Worm (Caenorhabditis elegans): ENCODE results near the gene K08H2.7.

K08H2.7 gene

ce11 chrX:13224608-13225007, 23.6 kb downstream of the K08H2.7 start, which contains the start of gene skr-19:
Gene skr-19, minus strand, starts transcription at chrX:13224708.
- TF ChIP-seq pax-1 (tag; optimal IDR thresholded peaks at IDR 0.05), result no peak
- no peak for TF ChIP-seq gmeb-2 (tag; optimal IDR thresholded peaks at IDR 0.05)
- TF ChIP-seq unc-3 (GFP tag; conservative IDR thresholded peaks at IDR 0.05), result no peak
- no peak for TF ChIP-seq unc-3 (tag; optimal IDR thresholded peaks at IDR 0.05)
- no peak for TF ChIP-seq elt-2 (tag; optimal IDR thresholded peaks at IDR 0.05)

- TF ChIP-seq fkh-6 (tag; optimal IDR thresholded peaks at IDR 0.05) (no peak), ceh-2 (tag; optimal IDR thresholded peaks at IDR 0.05) (no peak)
Measured at ce11 chrX:13223437-13223836, 24.8 kb downstream of the K08H2.7 start, which contains the start of gene skr-20. Gene skr-20, minus strand, starts transcription at chrX:13223537.

- TF ChIP-seq ceh-48 (tag; optimal IDR thresholded peaks at IDR 0.05) (no peak), elt-4 (tag; optimal IDR thresholded peaks at IDR 0.05) (no peak), fkh-10 (GFP tag; optimal IDR thresholded peaks at IDR 0.05) (no peak), unc-55 (GFP tag; optimal IDR thresholded peaks at IDR 0.05) (no peak), pha-4 (tag; optimal IDR thresholded peaks at IDR 0.05) (no peak), ceh-34 (tag; optimal IDR thresholded peaks at IDR 0.05) (no peak), pag-3 (tag; optimal IDR thresholded peaks at IDR 0.05; ENCODE audit: borderline replicate concordance) (no peak), pat-9 (tag; optimal IDR thresholded peaks at IDR 0.05) (no peak), odd-2 (tag; optimal IDR thresholded peaks at IDR 0.05) (no peak), gmeb-2 (tag; optimal IDR thresholded peaks at IDR 0.05) (no peak), ceh-22 (tag; optimal IDR thresholded peaks at IDR 0.05) (no peak), ceh-30 (tag; optimal IDR thresholded peaks at IDR 0.05) (no peak), ceh-9 (tag; optimal IDR thresholded peaks at IDR 0.05) (no peak), pqm-1 (tag; optimal IDR thresholded peaks at IDR 0.05) (no peak)
Measured at ce11 chrX:13221357-13221756, 26.9 kb downstream of the K08H2.7 start, which contains the start of gene asp-4. Gene asp-4, minus strand, starts transcription at chrX:13221462.

- TF ChIP-seq unc-86 (tag; optimal IDR thresholded peaks at IDR 0.05) (no peak), unc-42 (tag; optimal IDR thresholded peaks at IDR 0.05) (no peak), ceh-6 (GFP tag; optimal IDR thresholded peaks at IDR 0.05) (no peak), ceh-22 (tag; optimal IDR thresholded peaks at IDR 0.05) (no peak), ceh-48 (tag; optimal IDR thresholded peaks at IDR 0.05) (no peak)
Measured at ce11 chrX:13220609-13221008, 27.6 kb downstream of the K08H2.7 start.

- TF ChIP-seq tbx-7 (tag; optimal IDR thresholded peaks at IDR 0.05) (no peak), dve-1 (tag; optimal IDR thresholded peaks at IDR 0.05) (no peak), ceh-31 (tag; optimal IDR thresholded peaks at IDR 0.05) (no peak), lin-11 (tag; optimal IDR thresholded peaks at IDR 0.05) (no peak), lim-6 (tag; optimal IDR thresholded peaks at IDR 0.05) (no peak), fkh-6 (tag; optimal IDR thresholded peaks at IDR 0.05) (no peak), hlh-8 (tag; optimal IDR thresholded peaks at IDR 0.05) (no peak), fax-1 (tag; optimal IDR thresholded peaks at IDR 0.05) (no peak), hlh-30 (tag; optimal IDR thresholded peaks at IDR 0.05; ENCODE audit: insufficient read depth) (no peak), sdc-2 (tag; optimal IDR thresholded peaks at IDR 0.05) (no peak)
Measured at ce11 chrX:13217940-13218339, 30.3 kb downstream of the K08H2.7 start.

ce11 chrX:13216802-13217201, 31.4 kb downstream of the K08H2.7 start, which contains the start of gene R12H7.4:
Gene R12H7.4, plus strand, starts transcription at chrX:13217102.
- no peak for TF ChIP-seq ceh-30 (tag; optimal IDR thresholded peaks at IDR 0.05)
- no peak for TF ChIP-seq ahr-1 (tag; optimal IDR thresholded peaks at IDR 0.05)
- no peak for TF ChIP-seq nhr-232 (tag; optimal IDR thresholded peaks at IDR 0.05)
- TF ChIP-seq ceh-24 (tag; optimal IDR thresholded peaks at IDR 0.05), result no peak
- no peak for TF ChIP-seq hlh-6 (tag; optimal IDR thresholded peaks at IDR 0.05)
- no peak for TF ChIP-seq pha-2 (tag; optimal IDR thresholded peaks at IDR 0.05)
- no peak for TF ChIP-seq ceh-48 (tag; optimal IDR thresholded peaks at IDR 0.05)
- TF ChIP-seq nfya-1 (tag; optimal IDR thresholded peaks at IDR 0.05), result no peak
- no peak for TF ChIP-seq che-1 (tag; optimal IDR thresholded peaks at IDR 0.05)
- TF ChIP-seq ceh-34 (tag; optimal IDR thresholded peaks at IDR 0.05), result no peak
- no peak for TF ChIP-seq ttx-3 (tag; optimal IDR thresholded peaks at IDR 0.05)
- no peak for TF ChIP-seq nhr-11 (tag; optimal IDR thresholded peaks at IDR 0.05)
- no peak for TF ChIP-seq elt-2 (tag; optimal IDR thresholded peaks at IDR 0.05)
- no peak for TF ChIP-seq eyg-1 (tag; optimal IDR thresholded peaks at IDR 0.05)
- no peak for TF ChIP-seq dmd-4 (tag; optimal IDR thresholded peaks at IDR 0.05; ENCODE audit: borderline replicate concordance)
- no peak for TF ChIP-seq fkh-10 (GFP tag; optimal IDR thresholded peaks at IDR 0.05)
